Worm (Caenorhabditis elegans) whole organism, late embryonic: ENCODE results near the gene abcf-1.

ENCODE experiments used
- C08G9.2 ChIP-seq: sonication (generic microtip); optimal IDR thresholded peaks from 2 replicates; lab custom pipeline; 2016; ENCODE audit warnings: mild to moderate bottlenecking, missing genetic modification characterization, moderate library complexity, missing compliant biosample characterization
- C38D4.7 ChIP-seq: fragments of 200-800 bp; sonication (Bioruptor generic); optimal IDR thresholded peaks from 2 replicates; lab custom pipeline; 2018; ENCODE audit warnings: mild to moderate bottlenecking, missing genetic modification characterization, moderate library complexity, missing compliant biosample characterization
- F13H6.1 ChIP-seq: sonication (generic microtip); optimal IDR thresholded peaks from 2 replicates; lab custom pipeline; 2016; ENCODE audit warnings: missing genetic modification characterization, missing compliant biosample characterization
- K02D7.2 ChIP-seq: sonication (generic microtip); optimal IDR thresholded peaks from 2 replicates; lab custom pipeline; 2017; ENCODE audit warnings: mild to moderate bottlenecking, missing genetic modification characterization, missing compliant biosample characterization
- K09A11.1 ChIP-seq: sonication (generic microtip); optimal IDR thresholded peaks from 2 replicates; lab custom pipeline; 2017; ENCODE audit warnings: antibody characterized with exemption, mild to moderate bottlenecking, missing genetic modification characterization, missing compliant biosample characterization; ENCODE audit not compliant: insufficient read depth
- Y22D7AL.16 ChIP-seq: sonication (generic microtip); optimal IDR thresholded peaks from 2 replicates; lab custom pipeline; 2016; ENCODE audit warnings: missing genetic modification characterization, missing compliant biosample characterization
- ahr-1 ChIP-seq: sonication (generic microtip); optimal IDR thresholded peaks from 2 replicates; lab custom pipeline; 2016; ENCODE audit warnings: missing genetic modification characterization, missing compliant biosample characterization
- ceh-18 ChIP-seq: sonication (generic microtip); optimal IDR thresholded peaks from 2 replicates; lab custom pipeline; 2016; ENCODE audit warnings: missing genetic modification characterization, missing compliant biosample characterization
- ceh-2 ChIP-seq: sonication (generic microtip); optimal IDR thresholded peaks from 2 replicates; lab custom pipeline; 2016; ENCODE audit warnings: missing genotype, missing genetic modification characterization, missing compliant biosample characterization
- ceh-24 ChIP-seq: sonication (generic microtip); optimal IDR thresholded peaks from 2 replicates; lab custom pipeline; 2016; ENCODE audit warnings: mild to moderate bottlenecking, missing genetic modification characterization, missing compliant biosample characterization
- ceh-34 ChIP-seq: sonication (generic microtip); optimal IDR thresholded peaks from 2 replicates; lab custom pipeline; 2016; ENCODE audit warnings: mild to moderate bottlenecking, missing genetic modification characterization, missing compliant biosample characterization
- ceh-45 ChIP-seq: fragments of 200-800 bp; sonication (Bioruptor generic); IDR thresholded peaks from 2 replicates; pipeline ENCODE4 v1.3.6; 2022; ENCODE audit warnings: missing genetic modification reagents, missing genetic modification characterization, missing compliant biosample characterization
- ceh-6 ChIP-seq: fragments of 200-800 bp; sonication (Bioruptor generic); optimal IDR thresholded peaks from 2 replicates; lab custom pipeline; 2018; ENCODE audit warnings: mild to moderate bottlenecking, missing genetic modification characterization, missing compliant biosample characterization
- ceh-9 ChIP-seq: sonication (generic microtip); optimal IDR thresholded peaks from 2 replicates; lab custom pipeline; 2016; ENCODE audit warnings: mild to moderate bottlenecking, missing genetic modification characterization, inconsistent platforms, missing compliant biosample characterization
- dve-1 ChIP-seq: sonication (generic microtip); optimal IDR thresholded peaks from 2 replicates; lab custom pipeline; 2017; ENCODE audit warnings: antibody characterized with exemption, mild to moderate bottlenecking, missing genetic modification characterization, missing compliant biosample characterization
- elt-2 ChIP-seq: sonication (generic microtip); optimal IDR thresholded peaks from 2 replicates; lab custom pipeline; 2016; ENCODE audit warnings: missing genetic modification reagents, missing genetic modification characterization, missing compliant biosample characterization
- elt-4 ChIP-seq: sonication (generic microtip); optimal IDR thresholded peaks from 2 replicates; lab custom pipeline; 2016; ENCODE audit warnings: missing genetic modification characterization, missing compliant biosample characterization
- fax-1 ChIP-seq: sonication (generic microtip); optimal IDR thresholded peaks from 2 replicates; lab custom pipeline; 2016; ENCODE audit warnings: missing genotype, missing genetic modification characterization, missing compliant biosample characterization
- fkh-10 ChIP-seq: fragments of 150-350 bp; optimal IDR thresholded peaks from 2 replicates; lab custom pipeline; 2014; ENCODE audit warnings: missing biosample characterization, missing genetic modification reagents, missing genetic modification characterization
- fkh-6 ChIP-seq: sonication (generic microtip); optimal IDR thresholded peaks from 2 replicates; lab custom pipeline; 2016; ENCODE audit warnings: missing genetic modification characterization, missing compliant biosample characterization
- hlh-15 ChIP-seq: sonication (generic microtip); optimal IDR thresholded peaks from 2 replicates; lab custom pipeline; 2016; ENCODE audit warnings: missing genetic modification characterization, missing compliant biosample characterization
- hlh-30 ChIP-seq: sonication (generic microtip); optimal IDR thresholded peaks from 2 replicates; lab custom pipeline; 2017; ENCODE audit warnings: antibody characterized with exemption, missing genetic modification characterization, missing compliant biosample characterization; ENCODE audit not compliant: insufficient read depth
- hlh-6 ChIP-seq: sonication (generic microtip); optimal IDR thresholded peaks from 2 replicates; lab custom pipeline; 2016; ENCODE audit warnings: missing genotype, missing genetic modification characterization, missing compliant biosample characterization
- hlh-8 ChIP-seq: sonication (generic microtip); optimal IDR thresholded peaks from 2 replicates; lab custom pipeline; 2016; ENCODE audit warnings: missing genotype, missing genetic modification characterization, missing compliant biosample characterization
- lim-6 ChIP-seq: sonication (generic microtip); optimal IDR thresholded peaks from 2 replicates; lab custom pipeline; 2016; ENCODE audit warnings: missing genetic modification characterization, missing compliant biosample characterization
- lin-11 ChIP-seq: fragments of 200-800 bp; sonication (Bioruptor generic); optimal IDR thresholded peaks from 2 replicates; lab custom pipeline; 2018; ENCODE audit warnings: mild to moderate bottlenecking, missing genetic modification characterization, missing compliant biosample characterization
- mec-3 ChIP-seq: sonication (generic microtip); optimal IDR thresholded peaks from 2 replicates; lab custom pipeline; 2016; ENCODE audit warnings: borderline replicate concordance, missing genetic modification characterization, missing compliant biosample characterization
- nhr-11 ChIP-seq: fragments of 150-350 bp; optimal IDR thresholded peaks from 2 replicates; lab custom pipeline; 2014; ENCODE audit warnings: missing biosample characterization, missing genetic modification characterization
- npax-4 ChIP-seq: sonication (generic microtip); optimal IDR thresholded peaks from 2 replicates; lab custom pipeline; 2016; ENCODE audit warnings: missing genetic modification characterization, missing compliant biosample characterization
- pax-1 ChIP-seq: fragments of 150-350 bp; optimal IDR thresholded peaks from 2 replicates; lab custom pipeline; 2014; ENCODE audit warnings: missing biosample characterization, missing genetic modification characterization
- pha-2 ChIP-seq: sonication (generic microtip); optimal IDR thresholded peaks from 2 replicates; lab custom pipeline; 2017; ENCODE audit warnings: mild to moderate bottlenecking, missing genetic modification characterization, missing compliant biosample characterization
- pha-4 ChIP-seq: fragments of 150-350 bp; optimal IDR thresholded peaks from 2 replicates; lab custom pipeline; 2018; ENCODE audit warnings: missing biosample characterization, missing genetic modification reagents, missing genetic modification characterization
- pros-1 ChIP-seq: fragments of 150-350 bp; optimal IDR thresholded peaks from 2 replicates; lab custom pipeline; 2014; ENCODE audit warnings: missing biosample characterization, missing genetic modification reagents, missing genetic modification characterization
- ref-2 ChIP-seq: sonication (generic microtip); optimal IDR thresholded peaks from 2 replicates; lab custom pipeline; 2016; ENCODE audit warnings: missing genetic modification characterization, missing compliant biosample characterization
- rnt-1 ChIP-seq: sonication (generic microtip); optimal IDR thresholded peaks from 2 replicates; lab custom pipeline; 2016; ENCODE audit warnings: missing genetic modification characterization, missing compliant biosample characterization
- sox-2 ChIP-seq: fragments of 200-800 bp; sonication (Bioruptor generic); IDR thresholded peaks from 2 replicates; pipeline ENCODE4 v1.3.6; 2022; ENCODE audit warnings: missing genetic modification reagents, missing genetic modification characterization, missing compliant biosample characterization
- sox-4 ChIP-seq: sonication (generic microtip); optimal IDR thresholded peaks from 2 replicates; lab custom pipeline; 2017; ENCODE audit warnings: mild to moderate bottlenecking, missing genetic modification characterization, inconsistent platforms, missing compliant biosample characterization
- syd-9 ChIP-seq: sonication (generic microtip); optimal IDR thresholded peaks from 2 replicates; lab custom pipeline; 2016; ENCODE audit warnings: mild to moderate bottlenecking, missing genetic modification characterization, moderate library complexity, missing compliant biosample characterization
- tbx-7 ChIP-seq: sonication (generic microtip); optimal IDR thresholded peaks from 2 replicates; lab custom pipeline; 2016; ENCODE audit warnings: missing genotype, missing genetic modification characterization, missing compliant biosample characterization
- ttx-3 ChIP-seq: sonication (generic microtip); optimal IDR thresholded peaks from 2 replicates; lab custom pipeline; 2016; ENCODE audit warnings: missing genetic modification reagents, missing genetic modification characterization, missing compliant biosample characterization

The abcf-1 gene

ce11 chrV:12795927-12796326 lies 32.8 kb upstream of the abcf-1 start:
- TF ChIP-seq C38D4.7 (GFP tag; lab: Kevin White, UChicago) (no peak), elt-2 (tag; lab: Kevin White, UChicago) (peak; percentile 16)

- no peak for TF ChIP-seq rnt-1 (tag; lab: Kevin White, UChicago)
- peak; percentile 21 for TF ChIP-seq elt-2 (tag; lab: Kevin White, UChicago)
- no peak for TF ChIP-seq K02D7.2 (tag; lab: Kevin White, UChicago)
- no peak for TF ChIP-seq fkh-6 (tag; lab: Kevin White, UChicago)
Measured at ce11 chrV:12795196-12795595, 32.0 kb upstream of the abcf-1 start, which contains the start of gene ugt-4. ugt-4 (minus strand) TSS chrV:12795336.

- TF ChIP-seq ceh-45 (GFP tag; lab: Robert Waterston, UW) (no peak), ceh-9 (tag; lab: Kevin White, UChicago) (no peak), ttx-3 (tag; lab: Kevin White, UChicago) (no peak), F13H6.1 (tag; lab: Kevin White, UChicago) (no peak), mec-3 (tag; lab: Kevin White, UChicago) (no peak), C08G9.2 (tag; lab: Kevin White, UChicago) (no peak), fax-1 (no peak), sox-2 (no peak), fkh-10 (GFP tag; lab: Kevin White, UChicago) (no peak), tbx-7 (tag; lab: Kevin White, UChicago) (no peak), hlh-6 (tag; lab: Kevin White, UChicago) (no peak), npax-4 (no peak), lin-11 (tag; lab: Kevin White, UChicago) (no peak), pha-2 (no peak), pax-1 (tag; lab: Kevin White, UChicago) (no peak)
Measured at ce11 chrV:12792752-12793151, 29.6 kb upstream of the abcf-1 start, which contains the start of gene ugt-5. ugt-5 (minus strand) TSS chrV:12792965.

ce11 chrV:12790188-12790587 lies 27.0 kb upstream of the abcf-1 start, which contains the start of gene srbc-43:
srbc-43 (minus strand) TSS chrV:12790518.
- TF ChIP-seq elt-2 (tag; lab: Kevin White, UChicago) (no peak), ceh-18 (no peak), ceh-24 (tag; lab: Kevin White, UChicago) (no peak), hlh-15 (no peak), Y22D7AL.16 (no peak), ceh-34 (tag; lab: Kevin White, UChicago) (no peak), ref-2 (tag; lab: Kevin White, UChicago) (no peak), dve-1 (tag; lab: Kevin White, UChicago) (no peak), ceh-6 (GFP tag; lab: Kevin White, UChicago) (no peak), pros-1 (tag; lab: Kevin White, UChicago) (no peak), hlh-30 (tag; lab: Kevin White, UChicago) (no peak), hlh-8 (tag; lab: Kevin White, UChicago) (no peak), F13H6.1 (tag; lab: Kevin White, UChicago) (no peak), pha-4 (tag; lab: Kevin White, UChicago) (no peak), sox-4 (tag; lab: Kevin White, UChicago) (no peak), lin-11 (tag; lab: Kevin White, UChicago) (no peak), hlh-6 (tag; lab: Kevin White, UChicago) (no peak)
- TF ChIP-seq, all 69 proteins: peak for 0

ce11 chrV:12788451-12788850 lies 25.3 kb upstream of the abcf-1 start, which contains the start of gene srbc-44:
srbc-44 (minus strand) TSS chrV:12788551.
- TF ChIP-seq syd-9 (tag; lab: Kevin White, UChicago): no peak
- TF ChIP-seq ceh-34 (tag; lab: Kevin White, UChicago): no peak
- TF ChIP-seq hlh-8 (tag; lab: Kevin White, UChicago): no peak
- no peak for TF ChIP-seq K09A11.1 (tag; lab: Kevin White, UChicago)
- no peak for TF ChIP-seq F13H6.1 (tag; lab: Kevin White, UChicago)
- no peak for TF ChIP-seq ahr-1 (tag; lab: Kevin White, UChicago)
- TF ChIP-seq lim-6 (tag; lab: Kevin White, UChicago): no peak
- no peak for TF ChIP-seq sox-2
- TF ChIP-seq nhr-11 (tag; lab: Kevin White, UChicago): no peak
- no peak for TF ChIP-seq ceh-2 (tag; lab: Kevin White, UChicago)
- TF ChIP-seq elt-4 (tag; lab: Kevin White, UChicago): no peak
